Fruit fly (Drosophila melanogaster): Measurements from ENCODE around the gene CycH.

CycH gene

DNA sequence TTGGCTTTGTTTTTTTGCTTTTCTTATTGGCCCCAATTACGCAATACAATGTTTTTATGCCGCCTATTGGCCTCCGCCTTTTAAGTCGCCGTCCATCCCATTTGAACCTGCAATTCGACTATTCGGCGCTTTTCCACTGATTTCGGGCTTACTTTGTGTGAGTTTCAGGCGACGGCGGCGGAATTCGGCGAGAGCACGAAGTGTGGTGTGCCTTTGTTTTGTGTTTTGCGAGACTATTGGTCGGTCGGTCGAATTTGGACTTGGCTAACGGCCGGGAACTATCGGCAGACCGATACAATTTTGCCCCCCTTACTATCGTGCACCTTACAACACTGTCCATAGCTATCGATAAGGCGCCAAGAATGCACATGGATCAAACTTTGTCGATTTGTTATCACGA lies 19.3 kb downstream of the CycH start, which contains the start of gene P5CDh1 (continued):
- TF ChIP-seq CG2120 (GFP tag; optimal IDR thresholded peaks at IDR 0.05) (peak; percentile 55), D19A (tag; optimal IDR thresholded peaks at IDR 0.05) (no peak), CG11504 (tag; optimal IDR thresholded peaks at IDR 0.05) (peak; percentile 19), H15 (GFP tag; IDR thresholded peaks at IDR 0.05) (0 out of 3 replicates have a peak, but pooled peaks have one; percentile 26), CG6689 (GFP tag; IDR thresholded peaks at IDR 0.05) (no peak), CG2875 (GFP tag; optimal IDR thresholded peaks at IDR 0.05) (no peak), CG2199 (GFP tag; IDR thresholded peaks at IDR 0.05) (no peak), CG4360 (GFP tag; IDR thresholded peaks at IDR 0.05) (no peak), Dip3 (GFP tag; optimal IDR thresholded peaks at IDR 0.05) (peak; percentile 1), CG6254 (GFP tag; optimal IDR thresholded peaks at IDR 0.05) (no peak), Drgx (GFP tag; IDR thresholded peaks at IDR 0.05) (no peak; the same call in 1 of the 2 replicates), row (GFP tag; IDR thresholded peaks at IDR 0.05) (peak; percentile 38; the same call in 2 of the 3 replicates), CG14860 (GFP tag; IDR thresholded peaks at IDR 0.05; ENCODE audit: partially characterized antibody) (peak; percentile 81), trh (GFP tag; optimal IDR thresholded peaks at IDR 0.05) (no peak), CG14965 (GFP tag; optimal IDR thresholded peaks at IDR 0.05; ENCODE audit: borderline replicate concordance) (no peak), Neu2 (GFP tag; optimal IDR thresholded peaks at IDR 0.05; ENCODE audit: borderline replicate concordance) (no peak), Ets97D (GFP tag; optimal IDR thresholded peaks at IDR 0.05) (peak; percentile 86), Atf3 (GFP tag; optimal IDR thresholded peaks at IDR 0.05) (no peak), Fer1 (GFP tag; optimal IDR thresholded peaks at IDR 0.05) (peak; percentile 54), stwl (tag; optimal IDR thresholded peaks at IDR 0.05) (peak; percentile 75), Opbp (GFP tag; IDR thresholded peaks at IDR 0.05; ENCODE audit: partially characterized antibody) (peak; percentile 90), CG17912 (GFP tag; optimal IDR thresholded peaks at IDR 0.05) (no peak), CG9609 (GFP tag; optimal IDR thresholded peaks at IDR 0.05) (peak; percentile 45), CG3995 (GFP tag; optimal IDR thresholded peaks at IDR 0.05) (no peak), vvl (GFP tag; IDR thresholded peaks at IDR 0.05) (peak; percentile 52), CG9932 (GFP tag; IDR thresholded peaks at IDR 0.05) (peak; percentile 76), CG4854 (GFP tag; optimal IDR thresholded peaks at IDR 0.05) (peak; percentile 3), wek (GFP tag; optimal IDR thresholded peaks at IDR 0.05) (peak; percentile 18), chinmo (GFP tag; IDR thresholded peaks at IDR 0.05; ENCODE audit: partially characterized antibody) (peak; percentile 93), chm (GFP tag; IDR thresholded peaks at IDR 0.05) (peak; percentile 53; the same call in 1 of the 2 replicates), pros (GFP tag; optimal IDR thresholded peaks at IDR 0.05) (no peak), CG9817 (tag; optimal IDR thresholded peaks at IDR 0.05) (peak; percentile 37), CG4282 (GFP tag; optimal IDR thresholded peaks at IDR 0.05) (peak; percentile 11), CkIIα-i1 (GFP tag; IDR thresholded peaks at IDR 0.05) (no peak), az2 (GFP tag; optimal IDR thresholded peaks at IDR 0.05) (no peak), bcd (GFP tag; optimal IDR thresholded peaks at IDR 0.05) (peak; percentile 1), pzg (GFP tag; optimal IDR thresholded peaks at IDR 0.05) (peak; percentile 91), CG34224 (GFP tag; IDR thresholded peaks at IDR 0.05; ENCODE audit: partially characterized antibody) (peak; percentile 87), CG17802 (tag; optimal IDR thresholded peaks at IDR 0.05) (no peak), stc (GFP tag; IDR thresholded peaks at IDR 0.05) (0 out of 2 replicates have a peak, but pooled peaks have one; percentile 25), caup (GFP tag; optimal IDR thresholded peaks at IDR 0.05; ENCODE audit: severe bottlenecking) (peak; percentile 50), Dbx (GFP tag; IDR thresholded peaks at IDR 0.05) (peak; percentile 47; the same call in 1 of the 3 replicates), cato (GFP tag; optimal IDR thresholded peaks at IDR 0.05; ENCODE audit: borderline replicate concordance) (no peak), ranshi (GFP tag; IDR thresholded peaks at IDR 0.05) (peak; percentile 15; the same call in 1 of the 2 replicates), CG42726 (GFP tag; IDR thresholded peaks at IDR 0.05; ENCODE audit: partially characterized antibody) (peak; percentile 86), CG1024 (GFP tag; IDR thresholded peaks at IDR 0.05) (no peak), CG10147 (GFP tag; optimal IDR thresholded peaks at IDR 0.05) (no peak), knrl (GFP tag; IDR thresholded peaks at IDR 0.05; ENCODE audit: partially characterized antibody) (peak; percentile 82), nmo (GFP tag; optimal IDR thresholded peaks at IDR 0.05) (peak; percentile 11), Dek (tag; optimal IDR thresholded peaks at IDR 0.05) (no peak)

Measured in whole organism, embryonic.